Worm (Caenorhabditis elegans) whole organism, midembryonic: ENCODE data around the gene T28C6.11.

Experiments
- T22C8.4 ChIP-seq: fragments of 200-800 bp; sonication (Bioruptor generic); IDR thresholded peaks from 2 replicates; pipeline ENCODE4 v1.3.6; 2022; ENCODE audit warnings: missing genetic modification characterization, missing compliant biosample characterization
- flt-1 ChIP-seq: fragments of 200-800 bp; sonication (Bioruptor generic); IDR thresholded peaks from 2 replicates; pipeline ENCODE4 v1.3.6; 2022; ENCODE audit warnings: missing genetic modification characterization, missing compliant biosample characterization
- klf-2 ChIP-seq: fragments of 200-800 bp; sonication (Bioruptor generic); conservative IDR thresholded peaks from 2 replicates; pipeline ENCODE4 v1.3.6; 2022; ENCODE audit warnings: missing genetic modification reagents, missing genetic modification characterization, missing compliant biosample characterization
- ref-1 ChIP-seq: fragments of 200-800 bp; sonication (Bioruptor generic); conservative IDR thresholded peaks from 2 replicates; pipeline ENCODE4 v1.3.6; 2022; ENCODE audit warnings: missing genetic modification reagents, missing genetic modification characterization, missing compliant biosample characterization
- ztf-23 ChIP-seq: fragments of 200-800 bp; sonication (Bioruptor generic); IDR thresholded peaks from 2 replicates; pipeline ENCODE4 v1.3.6; 2022; ENCODE audit warnings: missing genetic modification reagents, missing genetic modification characterization, missing compliant biosample characterization

DNA sequence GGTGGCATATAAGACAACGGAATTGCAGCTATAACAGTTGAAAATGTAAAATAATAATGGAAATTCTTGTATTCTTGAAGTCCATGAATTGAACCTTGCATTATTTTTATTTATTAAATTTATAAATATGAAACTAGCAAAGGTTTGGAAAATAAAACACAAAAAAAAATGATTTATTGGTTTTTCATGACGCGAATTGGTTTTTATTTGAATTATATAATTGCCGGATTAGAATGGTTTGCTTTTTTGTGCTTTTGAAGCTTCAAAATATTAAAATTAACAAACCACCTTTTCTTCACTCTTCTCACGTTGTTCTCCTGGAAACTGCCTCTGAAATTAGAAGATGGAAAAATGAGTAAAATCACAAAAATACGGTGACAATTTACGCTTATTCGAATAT lies 49.9 kb downstream of the T28C6.11 start, which contains the start of gene sru-35:
- TF ChIP-seq klf-2: no peak
- no peak for TF ChIP-seq ref-1
- TF ChIP-seq T22C8.4 (GFP tag; lab: Robert Waterston, UW): no peak
- no peak for TF ChIP-seq flt-1 (GFP tag; lab: Robert Waterston, UW)
- TF ChIP-seq ztf-23: no peak
